Worm (Caenorhabditis elegans) whole organism, L4 larva: ENCODE measurements around the gene C33G3.4.

Experiments
- F37D6.2 ChIP-seq: sonication (generic microtip); optimal IDR thresholded peaks from 2 replicates; lab custom pipeline; 2016; ENCODE audit warnings: mild to moderate bottlenecking, missing genetic modification characterization, missing compliant biosample characterization
- T20F7.1 ChIP-seq: fragments of 200-800 bp; sonication (Bioruptor generic); optimal IDR thresholded peaks from 2 replicates; lab custom pipeline; 2018; ENCODE audit warnings: mild to moderate bottlenecking, missing genetic modification characterization, missing compliant biosample characterization
- Y5F2A.4 ChIP-seq: fragments of 200-800 bp; sonication (Bioruptor generic); optimal IDR thresholded peaks from 2 replicates; lab custom pipeline; 2018; ENCODE audit warnings: mild to moderate bottlenecking, missing genetic modification characterization, missing compliant biosample characterization
- ZK337.2 ChIP-seq: fragments of 200-800 bp; sonication (Bioruptor generic); IDR thresholded peaks from 2 replicates; pipeline ENCODE4 v1.3.6; 2022; ENCODE audit warnings: missing genetic modification reagents, missing genetic modification characterization, missing compliant biosample characterization
- aha-1 ChIP-seq: fragments of 150-350 bp; peaks from one replicate; lab custom pipeline; 2014; ENCODE audit warnings: missing biosample characterization, missing genetic modification characterization
- ama-1 ChIP-seq: fragments of 150-350 bp; optimal IDR thresholded peaks from 2 replicates; lab custom pipeline; 2014; ENCODE audit warnings: inconsistent platforms, mixed read lengths
- attf-4 ChIP-seq: sonication (generic microtip); optimal IDR thresholded peaks from 3 replicates; lab custom pipeline; 2017; ENCODE audit warnings: missing biosample characterization, missing genetic modification characterization
- ceh-20 ChIP-seq: fragments of 200-800 bp; sonication (Bioruptor generic); IDR thresholded peaks from 2 replicates; pipeline ENCODE4 v1.3.6; 2022; ENCODE audit warnings: missing genetic modification reagents, missing genetic modification characterization, missing compliant biosample characterization
- ceh-28 ChIP-seq: fragments of 150-350 bp; optimal IDR thresholded peaks from 2 replicates; lab custom pipeline; 2014; ENCODE audit warnings: missing biosample characterization, missing genetic modification reagents, missing genetic modification characterization
- ceh-32 ChIP-seq: sonication (generic microtip); optimal IDR thresholded peaks from 2 replicates; lab custom pipeline; 2016; ENCODE audit warnings: mild to moderate bottlenecking, missing genetic modification characterization, missing compliant biosample characterization; ENCODE audit not compliant: poor library complexity
- cey-2 ChIP-seq: sonication (generic microtip); optimal IDR thresholded peaks from 3 replicates; lab custom pipeline; 2017; ENCODE audit warnings: missing genetic modification characterization, mild to moderate bottlenecking, missing compliant biosample characterization, antibody characterized with exemption, borderline replicate concordance; ENCODE audit not compliant: insufficient read depth
- daf-16 ChIP-seq, 3 experiments: sonication (generic microtip); optimal IDR thresholded peaks; 2 replicates each; lab custom pipeline; 2016 to 2017; ENCODE audit warnings: missing genetic modification characterization in 3 of 3, missing genetic modification reagents in 3 of 3, mild to moderate bottlenecking in 2 of 3, missing compliant biosample characterization in 2 of 3, missing biosample characterization in 1 of 3, moderate library complexity in 1 of 3
- dmd-6 ChIP-seq: fragments of 200-800 bp; sonication (Bioruptor generic); IDR thresholded peaks from 2 replicates; pipeline ENCODE4 v1.3.6; 2022; ENCODE audit warnings: missing genetic modification reagents, missing genetic modification characterization, missing compliant biosample characterization
- dmd-8 ChIP-seq: fragments of 200-800 bp; sonication (Bioruptor generic); IDR thresholded peaks from 2 replicates; pipeline ENCODE4 v1.3.6; 2022; ENCODE audit warnings: missing genetic modification characterization, missing compliant biosample characterization
- dve-1 ChIP-seq: sonication (generic microtip); optimal IDR thresholded peaks from 2 replicates; lab custom pipeline; 2017; ENCODE audit warnings: antibody characterized with exemption, mild to moderate bottlenecking, missing genetic modification characterization, missing compliant biosample characterization; ENCODE audit not compliant: insufficient read depth
- fkh-10 ChIP-seq: fragments of 150-350 bp; optimal IDR thresholded peaks from 2 replicates; lab custom pipeline; 2014; ENCODE audit warnings: missing biosample characterization, missing genetic modification reagents, missing genetic modification characterization
- fos-1 ChIP-seq: fragments of 150-350 bp; optimal IDR thresholded peaks from 2 replicates; lab custom pipeline; 2014; ENCODE audit warnings: missing biosample characterization, missing genetic modification characterization
- hlh-11 ChIP-seq: fragments of 200-800 bp; sonication (Bioruptor generic); optimal IDR thresholded peaks from 2 replicates; lab custom pipeline; 2018; ENCODE audit warnings: mild to moderate bottlenecking, missing genetic modification characterization, missing compliant biosample characterization
- lim-7 ChIP-seq: fragments of 200-800 bp; sonication (Bioruptor generic); IDR thresholded peaks from 2 replicates; pipeline ENCODE4 v1.3.6; 2022; ENCODE audit warnings: missing genetic modification characterization, missing compliant biosample characterization
- lin-1 ChIP-seq: fragments of 200-800 bp; sonication (Bioruptor generic); IDR thresholded peaks from 2 replicates; pipeline ENCODE4 v1.3.6; 2022; ENCODE audit warnings: missing genetic modification reagents, missing genetic modification characterization, missing compliant biosample characterization
- lin-15B ChIP-seq: fragments of 150-350 bp; sonication (generic microtip); optimal IDR thresholded peaks from 3 replicates; lab custom pipeline; 2014; ENCODE audit warnings: missing biosample characterization, missing genetic modification characterization
- lin-38 ChIP-seq: fragments of 200-800 bp; sonication (Bioruptor generic); IDR thresholded peaks from 2 replicates; pipeline ENCODE4 v1.3.6; 2022; ENCODE audit warnings: missing genetic modification reagents, missing genetic modification characterization, missing compliant biosample characterization
- madf-5 ChIP-seq, 2 experiments: fragments of 200-800 bp; sonication (Bioruptor generic); IDR thresholded peaks; 2 replicates each; pipeline ENCODE4 v1.3.6; 2022; ENCODE audit warnings: missing compliant biosample characterization in 2 of 2, missing genetic modification characterization in 2 of 2
- madf-9 ChIP-seq: fragments of 200-800 bp; sonication (Bioruptor generic); conservative IDR thresholded peaks from 2 replicates; pipeline ENCODE4 v1.3.6; 2022; ENCODE audit warnings: missing genetic modification reagents, missing genetic modification characterization, missing compliant biosample characterization
- mep-1 ChIP-seq: fragments of 150-350 bp; sonication (generic microtip); optimal IDR thresholded peaks from 3 replicates; lab custom pipeline; 2014; ENCODE audit warnings: missing biosample characterization, missing genetic modification characterization
- mes-2 ChIP-seq: sonication (generic microtip); optimal IDR thresholded peaks from 2 replicates; lab custom pipeline; 2016; ENCODE audit warnings: missing genotype, mild to moderate bottlenecking, missing genetic modification characterization, missing compliant biosample characterization; ENCODE audit not compliant: poor library complexity, severe bottlenecking
- mxl-3 ChIP-seq: fragments of 200-800 bp; sonication (Bioruptor generic); optimal IDR thresholded peaks from 2 replicates; lab custom pipeline; 2018; ENCODE audit warnings: mild to moderate bottlenecking, missing genetic modification characterization, missing compliant biosample characterization
- nhr-237 ChIP-seq: sonication (generic microtip); optimal IDR thresholded peaks from 2 replicates; lab custom pipeline; 2017; ENCODE audit warnings: missing biosample characterization, missing genetic modification characterization
- nhr-25 ChIP-seq: sonication (generic microtip); optimal IDR thresholded peaks from 2 replicates; lab custom pipeline; 2017; ENCODE audit warnings: missing genetic modification characterization, mild to moderate bottlenecking, missing compliant biosample characterization, antibody characterized with exemption, moderate library complexity, borderline replicate concordance; ENCODE audit not compliant: insufficient read depth
- nhr-28 ChIP-seq: fragments of 150-350 bp; optimal IDR thresholded peaks from 2 replicates; lab custom pipeline; 2014; ENCODE audit warnings: missing biosample characterization, missing genetic modification characterization
- nhr-41 ChIP-seq: fragments of 200-800 bp; sonication (Bioruptor generic); IDR thresholded peaks from 2 replicates; pipeline ENCODE4 v1.3.6; 2022; ENCODE audit warnings: missing genetic modification reagents, missing genetic modification characterization, missing compliant biosample characterization
- nhr-48 ChIP-seq: sonication (generic microtip); optimal IDR thresholded peaks from 2 replicates; lab custom pipeline; 2016; ENCODE audit warnings: mild to moderate bottlenecking, missing genetic modification characterization, missing compliant biosample characterization
- nhr-77 ChIP-seq: fragments of 150-350 bp; optimal IDR thresholded peaks from 2 replicates; lab custom pipeline; 2014; ENCODE audit warnings: missing biosample characterization, missing genetic modification characterization
- pqm-1 ChIP-seq: sonication (generic microtip); optimal IDR thresholded peaks from 2 replicates; lab custom pipeline; 2017; ENCODE audit warnings: missing biosample characterization, missing genetic modification characterization
- rbr-2 ChIP-seq: sonication (generic microtip); optimal IDR thresholded peaks from 2 replicates; lab custom pipeline; 2016; ENCODE audit warnings: missing genotype, missing genetic modification characterization, missing compliant biosample characterization
- saeg-2 ChIP-seq: fragments of 200-800 bp; sonication (Bioruptor generic); IDR thresholded peaks from 2 replicates; pipeline ENCODE4 v1.3.6; 2022; ENCODE audit warnings: missing genetic modification reagents, missing genetic modification characterization, missing compliant biosample characterization
- set-16 ChIP-seq: fragments of 200-800 bp; sonication (Bioruptor generic); IDR thresholded peaks from 2 replicates; pipeline ENCODE4 v1.3.6; 2022; ENCODE audit warnings: missing genetic modification reagents, missing genetic modification characterization, missing compliant biosample characterization
- skn-1 ChIP-seq: fragments of 150-350 bp; optimal IDR thresholded peaks from 2 replicates; lab custom pipeline; 2014; ENCODE audit warnings: missing biosample characterization, missing genetic modification characterization
- spr-3 ChIP-seq: fragments of 200-800 bp; sonication (Bioruptor generic); optimal IDR thresholded peaks from 2 replicates; lab custom pipeline; 2018; ENCODE audit warnings: mild to moderate bottlenecking, missing genetic modification characterization, missing compliant biosample characterization
- tag-97 ChIP-seq: fragments of 200-800 bp; sonication (Bioruptor generic); IDR thresholded peaks from 2 replicates; pipeline ENCODE4 v1.3.6; 2022; ENCODE audit warnings: missing genetic modification characterization, missing compliant biosample characterization
- tra-1 ChIP-seq: fragments of 200-800 bp; sonication (Bioruptor generic); IDR thresholded peaks from 2 replicates; pipeline ENCODE4 v1.3.6; 2022; ENCODE audit warnings: missing genetic modification reagents, missing genetic modification characterization, missing compliant biosample characterization
- unc-39 ChIP-seq: sonication (generic microtip); optimal IDR thresholded peaks from 2 replicates; lab custom pipeline; 2017; ENCODE audit warnings: missing biosample characterization, missing genetic modification characterization
- unc-62 ChIP-seq, 3 experiments: fragments of 150-350 bp in 1 of 3; sonication (generic microtip); optimal IDR thresholded peaks in 2 of 3; peaks in 1 of 3; 1 replicate in 1 of 3; 2 replicates in 2 of 3; lab custom pipeline; 2014 to 2017; ENCODE audit warnings: missing biosample characterization in 3 of 3, missing genetic modification characterization in 3 of 3, missing genetic modification reagents in 3 of 3, missing genotype in 1 of 3
- zfp-2 ChIP-seq: sonication (generic microtip); optimal IDR thresholded peaks from 2 replicates; lab custom pipeline; 2016; ENCODE audit warnings: mild to moderate bottlenecking, missing genetic modification characterization, missing compliant biosample characterization
- zfp-3 ChIP-seq: fragments of 200-800 bp; sonication (Bioruptor generic); conservative IDR thresholded peaks from 2 replicates; pipeline ENCODE4 v1.3.6; 2022; ENCODE audit warnings: missing genetic modification reagents, missing genetic modification characterization, missing compliant biosample characterization
- zip-11 ChIP-seq: fragments of 200-800 bp; sonication (Bioruptor generic); IDR thresholded peaks from 2 replicates; pipeline ENCODE4 v1.3.6; 2022; ENCODE audit warnings: missing genetic modification characterization, missing compliant biosample characterization
- ztf-11 ChIP-seq: fragments of 150-350 bp; optimal IDR thresholded peaks from 2 replicates; lab custom pipeline; 2014; ENCODE audit warnings: missing biosample characterization, missing genetic modification characterization

The C33G3.4 gene

ce11 chrX:14070950-14071349 lies at the start of gene C33G3.4 (continued):
- TF ChIP-seq hlh-11 (tag; lab: Kevin White, UChicago) (peak; percentile 94), fkh-10 (GFP tag; lab: Kevin White, UChicago) (no peak), saeg-2 (GFP tag; lab: Robert Waterston, UW) (0 out of 2 replicates have a peak, but pooled peaks have one; percentile 45)
- TF ChIP-seq, all 104 proteins: peak for 15

ce11 chrX:14024400-14024953 lies 46.5 kb upstream of the C33G3.4 start:
- TF ChIP-seq madf-9 (no peak), spr-3 (GFP tag; lab: Kevin White, UChicago) (no peak), tag-97 (no peak), F37D6.2 (tag; lab: Kevin White, UChicago) (no peak), lin-38 (GFP tag; lab: Robert Waterston, UW) (no peak), T20F7.1 (no peak), ceh-20 (no peak), lin-15B (tag; lab: Kevin White, UChicago) (no peak), Y5F2A.4 (GFP tag; lab: Kevin White, UChicago) (no peak), tra-1 (GFP tag; lab: Robert Waterston, UW) (no peak), nhr-77 (tag; lab: Kevin White, UChicago) (no peak), mep-1 (tag; lab: Kevin White, UChicago) (peak; percentile 49), ceh-28 (tag; lab: Kevin White, UChicago) (no peak), mxl-3 (GFP tag; lab: Kevin White, UChicago) (peak; percentile 47), nhr-48 (tag; lab: Kevin White, UChicago) (peak; percentile 21), dve-1 (peak; percentile 1), aha-1 (tag; lab: Kevin White, UChicago) (peak; percentile 4), unc-39 (tag; lab: Kevin White, UChicago) (no peak), dmd-8 (no peak), rbr-2 (no peak), saeg-2 (GFP tag; lab: Robert Waterston, UW) (no peak), ztf-11 (tag; lab: Kevin White, UChicago) (no peak), nhr-237 (tag; lab: Kevin White, UChicago) (no peak), lim-7 (GFP tag; lab: Robert Waterston, UW) (no peak), skn-1 (no peak), fos-1 (tag; lab: Kevin White, UChicago) (no peak), mes-2 (peak; percentile 14), cey-2 (tag; lab: Kevin White, UChicago) (no peak), dmd-6 (peak; percentile 50), attf-4 (tag; lab: Kevin White, UChicago) (no peak), ama-1 (lab: Kevin White, UChicago) (no peak), ZK337.2 (GFP tag; lab: Robert Waterston, UW) (no peak), madf-5 (GFP tag; IDR thresholded peaks at IDR 0.05; lab: Robert Waterston, UW) (no peak), set-16 (GFP tag; lab: Robert Waterston, UW) (no peak), fkh-10 (GFP tag; lab: Kevin White, UChicago) (no peak), unc-62 (GFP tag; optimal IDR thresholded peaks at IDR 0.05 in 1 of 2; lab: Kevin White, UChicago) (no peak), unc-62 (tag; optimal IDR thresholded peaks at IDR 0.05; lab: Kevin White, UChicago) (no peak), zfp-2 (tag; lab: Kevin White, UChicago) (no peak), daf-16 (GFP tag; optimal IDR thresholded peaks at IDR 0.05; lab: Kevin White, UChicago) (no peak), daf-16 (tag; optimal IDR thresholded peaks at IDR 0.05; lab: Kevin White, UChicago) (peak; percentile 67), lin-1 (GFP tag; lab: Robert Waterston, UW) (no peak), ceh-32 (tag; lab: Kevin White, UChicago) (no peak), nhr-28 (tag; lab: Kevin White, UChicago) (peak; percentile 42), zip-11 (GFP tag; lab: Robert Waterston, UW) (no peak), zfp-3 (GFP tag; lab: Robert Waterston, UW) (no peak), pqm-1 (peak; percentile 44), hlh-11 (tag; lab: Kevin White, UChicago) (peak; percentile 46), nhr-41 (GFP tag; lab: Robert Waterston, UW) (peak; percentile 71; the same call in 1 of the 2 replicates), nhr-25 (tag; lab: Kevin White, UChicago) (peak; percentile 1)
